Worm (Caenorhabditis elegans) whole organism, L4 larva: ENCODE measurements around the gene wht-7.
A peak's percentile ranks its signal among the peaks of the same experiment; 100 is the strongest.

Experiments used
- R02D3.7 ChIP-seq: fragments of 150-350 bp; sonication (generic microtip); optimal IDR thresholded peaks from 3 replicates; lab custom pipeline; 2014; ENCODE audit warnings: missing biosample characterization, missing genetic modification characterization
- aha-1 ChIP-seq: fragments of 150-350 bp; peaks from one replicate; lab custom pipeline; 2014; ENCODE audit warnings: missing biosample characterization, missing genetic modification characterization
- ceh-20 ChIP-seq: fragments of 200-800 bp; sonication (Bioruptor generic); IDR thresholded peaks from 2 replicates; pipeline ENCODE4 v1.3.6; 2022; ENCODE audit warnings: missing genetic modification reagents, missing genetic modification characterization, missing compliant biosample characterization
- ceh-44 ChIP-seq: fragments of 200-800 bp; sonication (Bioruptor generic); IDR thresholded peaks from 2 replicates; pipeline ENCODE4 v1.3.6; 2022; ENCODE audit warnings: missing genetic modification reagents, missing genetic modification characterization, missing compliant biosample characterization
- ceh-82 ChIP-seq: sonication (generic microtip); optimal IDR thresholded peaks from 2 replicates; lab custom pipeline; 2017; ENCODE audit warnings: missing biosample characterization, missing genetic modification characterization
- ces-1 ChIP-seq: fragments of 150-350 bp; sonication (generic microtip); optimal IDR thresholded peaks from 4 replicates; lab custom pipeline; 2014; ENCODE audit warnings: missing biosample characterization, missing genetic modification reagents, missing genetic modification characterization
- daf-12 ChIP-seq: fragments of 150-350 bp; optimal IDR thresholded peaks from 2 replicates; lab custom pipeline; 2014; ENCODE audit warnings: missing biosample characterization, missing genetic modification reagents, missing genetic modification characterization
- dmd-6 ChIP-seq: fragments of 200-800 bp; sonication (Bioruptor generic); IDR thresholded peaks from 2 replicates; pipeline ENCODE4 v1.3.6; 2022; ENCODE audit warnings: missing genetic modification reagents, missing genetic modification characterization, missing compliant biosample characterization
- dmd-9 ChIP-seq: fragments of 200-800 bp; sonication (Bioruptor generic); IDR thresholded peaks from 2 replicates; pipeline ENCODE4 v1.3.6; 2022; ENCODE audit warnings: missing genetic modification reagents, missing genetic modification characterization, missing compliant biosample characterization
- dpl-1 ChIP-seq: fragments of 150-350 bp; optimal IDR thresholded peaks from 2 replicates; lab custom pipeline; 2014; ENCODE audit warnings: missing biosample characterization, missing genetic modification reagents, missing genetic modification characterization
- duxl-1 ChIP-seq: sonication (generic microtip); optimal IDR thresholded peaks from 2 replicates; lab custom pipeline; 2016; ENCODE audit warnings: mild to moderate bottlenecking, missing genetic modification characterization, moderate library complexity, missing compliant biosample characterization; ENCODE audit not compliant: poor library complexity
- egl-43 ChIP-seq: fragments of 200-800 bp; sonication (Bioruptor generic); IDR thresholded peaks from 2 replicates; pipeline ENCODE4 v1.3.6; 2022; ENCODE audit warnings: missing genetic modification reagents, missing genetic modification characterization, missing compliant biosample characterization
- fkh-10 ChIP-seq: fragments of 150-350 bp; optimal IDR thresholded peaks from 2 replicates; lab custom pipeline; 2014; ENCODE audit warnings: missing biosample characterization, missing genetic modification reagents, missing genetic modification characterization
- gei-8 ChIP-seq: fragments of 200-800 bp; sonication (Bioruptor generic); optimal IDR thresholded peaks from 2 replicates; lab custom pipeline; 2018; ENCODE audit warnings: mild to moderate bottlenecking, missing genetic modification characterization, missing compliant biosample characterization
- hlh-11 ChIP-seq: fragments of 200-800 bp; sonication (Bioruptor generic); optimal IDR thresholded peaks from 2 replicates; lab custom pipeline; 2018; ENCODE audit warnings: mild to moderate bottlenecking, missing genetic modification characterization, missing compliant biosample characterization
- hlh-30 ChIP-seq: sonication (generic microtip); optimal IDR thresholded peaks from 2 replicates; lab custom pipeline; 2017; ENCODE audit warnings: antibody characterized with exemption, mild to moderate bottlenecking, missing genetic modification characterization, missing compliant biosample characterization; ENCODE audit not compliant: insufficient read depth
- hmg-1.1 ChIP-seq: fragments of 200-800 bp; sonication (Bioruptor generic); IDR thresholded peaks from 2 replicates; pipeline ENCODE4 v1.3.6; 2022; ENCODE audit warnings: missing genetic modification reagents, missing genetic modification characterization, missing compliant biosample characterization
- jun-1 ChIP-seq: fragments of 150-350 bp; optimal IDR thresholded peaks from 2 replicates; lab custom pipeline; 2014; ENCODE audit warnings: missing biosample characterization, missing genetic modification reagents, missing genetic modification characterization
- lin-13 ChIP-seq: fragments of 150-350 bp; optimal IDR thresholded peaks from 2 replicates; lab custom pipeline; 2014; ENCODE audit warnings: missing biosample characterization, missing genetic modification reagents, missing genetic modification characterization
- lin-15B ChIP-seq: fragments of 150-350 bp; sonication (generic microtip); optimal IDR thresholded peaks from 3 replicates; lab custom pipeline; 2014; ENCODE audit warnings: missing biosample characterization, missing genetic modification characterization
- lin-29 ChIP-seq: fragments of 200-800 bp; sonication (Bioruptor generic); IDR thresholded peaks from 2 replicates; pipeline ENCODE4 v1.3.6; 2022; ENCODE audit warnings: missing genetic modification reagents, missing genetic modification characterization, missing compliant biosample characterization
- lsy-2 ChIP-seq, 2 experiments: fragments of 150-350 bp in 1 of 2; sonication (generic microtip) in 1 of 2; optimal IDR thresholded peaks; 2 replicates each; lab custom pipeline; 2014 to 2017; ENCODE audit warnings: missing biosample characterization in 2 of 2, missing genetic modification characterization in 2 of 2
- mdl-1 ChIP-seq, 2 experiments: fragments of 150-350 bp in 1 of 2; sonication (generic microtip) in 1 of 2; optimal IDR thresholded peaks; 2 replicates each; lab custom pipeline; 2014 to 2017; ENCODE audit warnings: missing biosample characterization in 2 of 2, missing genetic modification characterization in 2 of 2
- mep-1 ChIP-seq: fragments of 150-350 bp; sonication (generic microtip); optimal IDR thresholded peaks from 3 replicates; lab custom pipeline; 2014; ENCODE audit warnings: missing biosample characterization, missing genetic modification characterization
- mes-2 ChIP-seq: sonication (generic microtip); optimal IDR thresholded peaks from 2 replicates; lab custom pipeline; 2016; ENCODE audit warnings: missing genotype, mild to moderate bottlenecking, missing genetic modification characterization, missing compliant biosample characterization; ENCODE audit not compliant: poor library complexity, severe bottlenecking
- mxl-2 ChIP-seq: fragments of 200-800 bp; sonication (Bioruptor generic); conservative IDR thresholded peaks from 2 replicates; pipeline ENCODE4 v1.3.6; 2022; ENCODE audit warnings: missing genetic modification reagents, missing genetic modification characterization, missing compliant biosample characterization
- nhr-42 ChIP-seq: fragments of 200-800 bp; sonication (Bioruptor generic); IDR thresholded peaks from 2 replicates; pipeline ENCODE4 v1.3.6; 2022; ENCODE audit warnings: missing genetic modification characterization, missing compliant biosample characterization
- nhr-6 ChIP-seq: fragments of 150-350 bp; optimal IDR thresholded peaks from 2 replicates; lab custom pipeline; 2014; ENCODE audit warnings: missing biosample characterization, missing genetic modification characterization
- pqm-1 ChIP-seq: sonication (generic microtip); optimal IDR thresholded peaks from 2 replicates; lab custom pipeline; 2017; ENCODE audit warnings: missing biosample characterization, missing genetic modification characterization
- rbr-2 ChIP-seq: sonication (generic microtip); optimal IDR thresholded peaks from 2 replicates; lab custom pipeline; 2016; ENCODE audit warnings: missing genotype, missing genetic modification characterization, missing compliant biosample characterization
- tag-97 ChIP-seq: fragments of 200-800 bp; sonication (Bioruptor generic); IDR thresholded peaks from 2 replicates; pipeline ENCODE4 v1.3.6; 2022; ENCODE audit warnings: missing genetic modification characterization, missing compliant biosample characterization
- tra-1 ChIP-seq: fragments of 200-800 bp; sonication (Bioruptor generic); IDR thresholded peaks from 2 replicates; pipeline ENCODE4 v1.3.6; 2022; ENCODE audit warnings: missing genetic modification reagents, missing genetic modification characterization, missing compliant biosample characterization
- unc-130 ChIP-seq: sonication (generic microtip); optimal IDR thresholded peaks from 2 replicates; lab custom pipeline; 2016; ENCODE audit warnings: missing genetic modification reagents, missing genetic modification characterization, missing compliant biosample characterization
- unc-39 ChIP-seq: sonication (generic microtip); optimal IDR thresholded peaks from 2 replicates; lab custom pipeline; 2017; ENCODE audit warnings: missing biosample characterization, missing genetic modification characterization
- unc-62 ChIP-seq, 3 experiments: fragments of 150-350 bp in 1 of 3; sonication (generic microtip); optimal IDR thresholded peaks in 2 of 3; peaks in 1 of 3; 1 replicate in 1 of 3; 2 replicates in 2 of 3; lab custom pipeline; 2014 to 2017; ENCODE audit warnings: missing biosample characterization in 3 of 3, missing genetic modification characterization in 3 of 3, missing genetic modification reagents in 3 of 3, missing genotype in 1 of 3
- vab-7 ChIP-seq: fragments of 200-800 bp; sonication (Bioruptor generic); IDR thresholded peaks from 2 replicates; pipeline ENCODE4 v1.3.6; 2022; ENCODE audit warnings: missing genetic modification reagents, missing genetic modification characterization, missing compliant biosample characterization
- zfp-3 ChIP-seq: fragments of 200-800 bp; sonication (Bioruptor generic); conservative IDR thresholded peaks from 2 replicates; pipeline ENCODE4 v1.3.6; 2022; ENCODE audit warnings: missing genetic modification reagents, missing genetic modification characterization, missing compliant biosample characterization

wht-7 gene

ce11 chrIII:6140818-6141217 is 8.6 kb downstream of the wht-7 start:
- TF ChIP-seq unc-62 (GFP tag; optimal IDR thresholded peaks at IDR 0.05 in 1 of 2; lab: Kevin White, UChicago), result no peak
- no peak for TF ChIP-seq unc-62 (tag; optimal IDR thresholded peaks at IDR 0.05; lab: Kevin White, UChicago)
- no peak for TF ChIP-seq ceh-82 (tag; lab: Kevin White, UChicago)
- no peak for TF ChIP-seq ceh-20 (GFP tag; lab: Robert Waterston, UW)
- TF ChIP-seq dpl-1 (GFP tag; lab: Kevin White, UChicago), result no peak
- TF ChIP-seq vab-7, result no peak
- TF ChIP-seq jun-1 (tag; lab: Kevin White, UChicago), result no peak
- no peak for TF ChIP-seq nhr-6
- no peak for TF ChIP-seq fkh-10 (GFP tag; lab: Kevin White, UChicago)
- no peak for TF ChIP-seq lin-13 (GFP tag; lab: Kevin White, UChicago)
- TF ChIP-seq unc-130, result no peak
- no peak for TF ChIP-seq pqm-1 (tag; lab: Kevin White, UChicago)
- no peak for TF ChIP-seq nhr-42 (GFP tag; lab: Robert Waterston, UW)
- TF ChIP-seq dmd-9 (GFP tag; lab: Robert Waterston, UW), result no peak
- no peak for TF ChIP-seq gei-8 (GFP tag; lab: Kevin White, UChicago)

- TF ChIP-seq unc-62 (GFP tag; optimal IDR thresholded peaks at IDR 0.05 in 1 of 2; lab: Kevin White, UChicago), result peak in 1 of 2 experiments; percentile 61
- TF ChIP-seq unc-62 (tag; optimal IDR thresholded peaks at IDR 0.05; lab: Kevin White, UChicago), result no peak
- TF ChIP-seq ceh-44 (GFP tag; lab: Robert Waterston, UW), result no peak
- TF ChIP-seq ces-1 (GFP tag; lab: Kevin White, UChicago), result peak; percentile 8
- TF ChIP-seq hlh-11 (tag; lab: Kevin White, UChicago), result peak; percentile 8
- peak; percentile 46 for TF ChIP-seq hlh-30 (tag; lab: Kevin White, UChicago)
- no peak for TF ChIP-seq zfp-3 (GFP tag; lab: Robert Waterston, UW)
- TF ChIP-seq lin-29 (GFP tag; lab: Robert Waterston, UW), result no peak
- TF ChIP-seq hmg-1.1 (GFP tag; lab: Robert Waterston, UW), result peak; percentile 60; the same call in 1 of the 2 replicates
- 0 out of 2 replicates have a peak, but pooled peaks have one; percentile 6 for TF ChIP-seq dmd-6 (GFP tag; lab: Robert Waterston, UW)
- no peak for TF ChIP-seq tag-97
- TF ChIP-seq mep-1 (tag; lab: Kevin White, UChicago), result peak; percentile 7
- TF ChIP-seq lsy-2 (tag; optimal IDR thresholded peaks at IDR 0.05; lab: Kevin White, UChicago), result peak in 1 of 2 experiments; percentile 11
- peak; percentile 66 for TF ChIP-seq aha-1 (tag; lab: Kevin White, UChicago)
- no peak for TF ChIP-seq lin-15B (tag; lab: Kevin White, UChicago)
- TF ChIP-seq tra-1 (GFP tag; lab: Robert Waterston, UW), result 0 out of 2 replicates have a peak, but pooled peaks have one; percentile 13
- no peak for TF ChIP-seq R02D3.7 (tag; lab: Kevin White, UChicago)
- no peak for TF ChIP-seq unc-39 (tag; lab: Kevin White, UChicago)
- peak; percentile 28 for TF ChIP-seq mes-2 (tag; lab: Kevin White, UChicago)
- 0 out of 2 replicates have a peak, but pooled peaks have one; percentile 45 for TF ChIP-seq egl-43 (GFP tag; lab: Robert Waterston, UW)
- no peak for TF ChIP-seq mxl-2 (GFP tag; lab: Robert Waterston, UW)
- no peak for TF ChIP-seq duxl-1 (tag; lab: Kevin White, UChicago)
- peak; percentile 16 for TF ChIP-seq fkh-10 (GFP tag; lab: Kevin White, UChicago)
- peak; percentile 39 for TF ChIP-seq rbr-2 (tag; lab: Kevin White, UChicago)
Measured at ce11 chrIII:6139932-6140612, 9.3 kb downstream of the wht-7 start.

ce11 chrIII:6139328-6139727 is 10.1 kb downstream of the wht-7 start:
- no peak for TF ChIP-seq daf-12
- peak in 1 of 2 experiments; percentile 21 for TF ChIP-seq mdl-1 (tag; optimal IDR thresholded peaks at IDR 0.05; lab: Kevin White, UChicago)
- TF ChIP-seq, all 104 proteins: peak for 1
